Worm (Caenorhabditis elegans): ENCODE measurements around the gene F46F2.5.

- TF ChIP-seq lsy-27 (tag; optimal IDR thresholded peaks at IDR 0.05; ENCODE audit: borderline replicate concordance, insufficient read depth) (no peak), dpl-1 (GFP tag; optimal IDR thresholded peaks at IDR 0.05) (no peak), K12H6.12 (tag; optimal IDR thresholded peaks at IDR 0.05) (peak; percentile 10)
These were observed 16.8 kb downstream of the F46F2.5 start for ce11 chrX:15279301-15279700.

Data from whole organism, young adult.